Worm (Caenorhabditis elegans): ENCODE data around the gene K10B4.3.

The K10B4.3 gene

ce11 chrII:91419-91818, 29.6 kb downstream of the K10B4.3 start, which contains the start of gene mcat-1:
Gene mcat-1, minus strand, starts transcription at chrII:91519.
- TF ChIP-seq mcd-1 (GFP tag; IDR thresholded peaks at IDR 0.05), result no peak
- no peak for TF ChIP-seq lin-26 (GFP tag; IDR thresholded peaks at IDR 0.05)
- TF ChIP-seq efl-1 (GFP tag; optimal IDR thresholded peaks at IDR 0.05), result no peak
- no peak for TF ChIP-seq F57A8.1 (GFP tag; optimal IDR thresholded peaks at IDR 0.05)
- TF ChIP-seq hlh-12 (tag; optimal IDR thresholded peaks at IDR 0.05), result no peak
- no peak for TF ChIP-seq bed-2 (GFP tag; IDR thresholded peaks at IDR 0.05)
- TF ChIP-seq athp-1 (tag; optimal IDR thresholded peaks at IDR 0.05), result no peak
- TF ChIP-seq dpl-1 (GFP tag; optimal IDR thresholded peaks at IDR 0.05), result no peak
- TF ChIP-seq repo-1 (tag; optimal IDR thresholded peaks at IDR 0.05), result no peak
- TF ChIP-seq madf-10 (tag; optimal IDR thresholded peaks at IDR 0.05), result no peak
- TF ChIP-seq ceh-40 (GFP tag; IDR thresholded peaks at IDR 0.05), result no peak
- TF ChIP-seq atf-7 (tag; optimal IDR thresholded peaks at IDR 0.05), result no peak
- TF ChIP-seq nhr-120 (GFP tag; IDR thresholded peaks at IDR 0.05), result no peak
- no peak for TF ChIP-seq somi-1 (GFP tag; optimal IDR thresholded peaks at IDR 0.05)
- TF ChIP-seq mel-28 (tag; optimal IDR thresholded peaks at IDR 0.05; ENCODE audit: borderline replicate concordance), result no peak

DNA sequence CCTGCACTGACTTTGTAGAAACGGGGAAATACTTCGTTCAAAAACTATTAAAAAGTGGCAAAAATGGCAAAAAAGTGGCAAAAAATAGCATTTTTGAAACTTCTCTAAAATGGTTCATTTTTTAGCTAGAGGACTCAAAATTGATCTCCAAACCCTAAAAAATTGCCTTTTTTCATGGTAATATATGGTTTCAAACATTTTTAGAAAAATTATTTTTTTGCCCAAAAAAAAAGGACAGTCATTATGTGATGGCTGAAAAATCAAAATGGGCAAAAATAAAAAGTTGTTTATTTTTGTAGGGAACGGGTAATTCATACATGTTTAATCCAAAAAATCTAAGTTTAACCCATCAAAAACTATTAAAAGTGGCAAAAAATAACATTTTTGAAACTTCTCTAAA, 33.1 kb downstream of the K10B4.3 start:
- no peak for TF ChIP-seq Y53G8AR.9 (GFP tag; conservative IDR thresholded peaks at IDR 0.05)
- TF ChIP-seq him-1 (tag; optimal IDR thresholded peaks at IDR 0.05), result peak; percentile 95

- TF ChIP-seq Y53G8AR.9 (GFP tag; conservative IDR thresholded peaks at IDR 0.05), result no peak
- TF ChIP-seq nhr-179 (tag; optimal IDR thresholded peaks at IDR 0.05), result no peak
- no peak for TF ChIP-seq sdz-38 (tag; optimal IDR thresholded peaks at IDR 0.05)
- TF ChIP-seq let-526 (GFP tag; IDR thresholded peaks at IDR 0.05), result no peak
- TF ChIP-seq madf-3 (GFP tag; IDR thresholded peaks at IDR 0.05), result no peak
- TF ChIP-seq ceh-91 (GFP tag; IDR thresholded peaks at IDR 0.05), result no peak
- TF ChIP-seq ztf-6 (GFP tag; IDR thresholded peaks at IDR 0.05), result no peak
- no peak for TF ChIP-seq snpc-3.4 (tag; optimal IDR thresholded peaks at IDR 0.05)
- no peak for TF ChIP-seq hlh-12 (tag; optimal IDR thresholded peaks at IDR 0.05)
- TF ChIP-seq ets-4 (GFP tag; optimal IDR thresholded peaks at IDR 0.05), result no peak
- TF ChIP-seq him-1 (tag; optimal IDR thresholded peaks at IDR 0.05), result no peak
- no peak for TF ChIP-seq Y67H2A.10 (GFP tag; conservative IDR thresholded peaks at IDR 0.05)
- TF ChIP-seq lsl-1 (GFP tag; optimal IDR thresholded peaks at IDR 0.05), result no peak
- TF ChIP-seq hlh-26 (GFP tag; conservative IDR thresholded peaks at IDR 0.05), result no peak
- no peak for TF ChIP-seq F22D6.2 (tag; optimal IDR thresholded peaks at IDR 0.05)
Observed at ce11 chrII:86794-87193, 34.2 kb downstream of the K10B4.3 start.

- TF ChIP-seq B0336.3 (GFP tag; IDR thresholded peaks at IDR 0.05), result no peak
- no peak for TF ChIP-seq snpc-4 (GFP tag; optimal IDR thresholded peaks at IDR 0.05)
- no peak for TF ChIP-seq snpc-4 (tag; optimal IDR thresholded peaks at IDR 0.05)
- TF ChIP-seq madf-8 (GFP tag; conservative IDR thresholded peaks at IDR 0.05), result no peak
- TF ChIP-seq hlh-26 (GFP tag; conservative IDR thresholded peaks at IDR 0.05), result no peak
- no peak for TF ChIP-seq athp-1 (tag; optimal IDR thresholded peaks at IDR 0.05)
- TF ChIP-seq Y67H2A.10 (GFP tag; conservative IDR thresholded peaks at IDR 0.05), result no peak
- TF ChIP-seq egl-44 (GFP tag; IDR thresholded peaks at IDR 0.05), result no peak
- no peak for TF ChIP-seq T07F8.4 (tag; optimal IDR thresholded peaks at IDR 0.05)
Observed at ce11 chrII:84134-84533, 36.9 kb downstream of the K10B4.3 start, which contains the start of gene C50D2.6. Gene C50D2.6, plus strand, starts transcription at chrII:84434.
